Fruit fly (Drosophila melanogaster): Measurements from ENCODE around the gene CG14442.

DNA sequence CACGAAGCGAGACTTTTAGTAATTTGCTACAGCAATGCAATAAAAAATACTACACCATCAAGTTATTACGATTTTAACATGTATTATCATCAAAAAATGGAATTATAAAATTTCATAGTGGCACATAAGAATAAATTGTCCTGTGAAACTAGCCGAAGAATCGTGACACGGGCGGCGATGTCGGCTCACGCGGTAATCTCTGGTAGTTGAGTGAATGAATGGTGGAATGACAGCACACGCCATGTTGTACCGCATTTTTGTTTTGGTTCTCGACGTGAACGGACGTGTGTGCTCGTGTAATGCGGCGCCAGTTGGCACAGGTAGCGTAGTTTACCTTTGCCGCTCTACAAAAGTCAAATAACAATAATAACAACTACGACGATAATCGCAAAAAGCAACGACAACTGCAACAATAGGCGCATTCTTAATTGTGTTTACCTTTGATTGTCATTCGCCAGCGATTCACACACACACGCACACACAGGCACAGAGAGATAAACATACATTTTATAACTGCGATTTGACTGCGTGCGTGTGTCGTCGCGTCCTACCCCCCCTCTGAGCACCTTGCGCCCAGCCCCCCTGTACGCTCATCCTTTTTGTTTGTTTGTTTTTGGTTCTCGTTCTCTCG, 4.6 kb upstream of the CG14442 start, which contains the start of gene CG14441:
- TF ChIP-seq CTCF (optimal IDR thresholded peaks at IDR 0.05), result no peak
- no peak for TF ChIP-seq CG8478 (optimal IDR thresholded peaks at IDR 0.05)

Data from S2 (cell line).